Fruit fly (Drosophila melanogaster) S2 (cell line): Measurements from ENCODE around the gene CCT1.

Experiments used
- CG8478 ChIP-seq: fragments of >200 bp; optimal IDR thresholded peaks from 2 replicates; lab custom pipeline; 2018
- CTCF ChIP-seq, 2 experiments: fragments of >200 bp; optimal IDR thresholded peaks; 2 replicates each; lab custom pipeline; 2018

Gene CCT1

dm6 chr3R:22526353-22526907 lies 35.2 kb upstream of the CCT1 start:
- TF ChIP-seq CTCF (optimal IDR thresholded peaks at IDR 0.05; lab: Kevin White, UChicago) (no peak), CG8478 (no peak)

DNA sequence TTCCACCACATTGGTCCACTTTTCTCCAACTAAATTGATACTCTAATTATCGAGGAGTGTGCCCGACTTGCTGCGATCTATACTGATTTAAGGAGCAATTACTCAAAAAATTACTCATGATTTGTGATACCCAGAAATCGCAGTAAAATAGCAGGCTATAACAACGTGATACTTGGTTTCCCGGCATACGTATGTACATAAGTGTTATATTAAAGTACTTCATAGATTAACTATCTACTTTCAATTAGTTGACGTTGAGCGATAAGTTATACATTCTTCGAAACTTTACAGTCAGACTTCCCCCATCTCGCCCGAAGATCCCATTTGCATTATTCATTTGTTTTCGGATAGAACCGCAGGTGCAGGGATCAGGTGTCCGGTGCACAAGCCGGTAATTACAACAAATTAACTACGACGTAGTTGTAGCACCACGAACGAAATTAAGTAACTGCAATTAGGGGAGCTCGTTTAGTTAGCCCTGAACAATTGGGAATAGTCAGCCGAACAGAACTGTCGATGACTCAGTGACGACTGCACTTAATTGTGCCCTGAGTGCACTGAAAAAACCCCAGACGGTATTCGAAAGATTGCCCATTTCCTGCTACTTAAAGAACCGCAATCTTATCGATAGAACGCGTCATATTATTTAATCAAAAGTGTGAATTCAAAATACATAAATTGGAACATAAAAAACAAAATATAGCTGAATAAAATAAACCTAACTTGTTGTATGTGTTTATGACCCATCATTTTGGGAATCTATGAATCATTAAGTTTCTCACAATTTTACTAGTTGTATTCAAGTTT lies 34.5 kb upstream of the CCT1 start:
- no peak for TF ChIP-seq CTCF (optimal IDR thresholded peaks at IDR 0.05; lab: Kevin White, UChicago)
- TF ChIP-seq CG8478, result no peak

dm6 chr3R:22525073-22525413 lies 33.8 kb upstream of the CCT1 start:
- TF ChIP-seq CG8478, result no peak
- no peak for TF ChIP-seq CTCF (optimal IDR thresholded peaks at IDR 0.05; lab: Kevin White, UChicago)

dm6 chr3R:22524344-22525072 lies 33.3 kb upstream of the CCT1 start:
- TF ChIP-seq CTCF (optimal IDR thresholded peaks at IDR 0.05; lab: Kevin White, UChicago), result no peak
- no peak for TF ChIP-seq CG8478

dm6 chr3R:22522859-22523258 lies 31.6 kb upstream of the CCT1 start:
- TF ChIP-seq CTCF (optimal IDR thresholded peaks at IDR 0.05; lab: Kevin White, UChicago) (no peak), CG8478 (no peak)

- no peak for TF ChIP-seq CTCF (optimal IDR thresholded peaks at IDR 0.05; lab: Kevin White, UChicago)
- TF ChIP-seq CG8478, result no peak
These were observed 30.8 kb upstream of the CCT1 start for dm6 chr3R:22522042-22522441.

DNA sequence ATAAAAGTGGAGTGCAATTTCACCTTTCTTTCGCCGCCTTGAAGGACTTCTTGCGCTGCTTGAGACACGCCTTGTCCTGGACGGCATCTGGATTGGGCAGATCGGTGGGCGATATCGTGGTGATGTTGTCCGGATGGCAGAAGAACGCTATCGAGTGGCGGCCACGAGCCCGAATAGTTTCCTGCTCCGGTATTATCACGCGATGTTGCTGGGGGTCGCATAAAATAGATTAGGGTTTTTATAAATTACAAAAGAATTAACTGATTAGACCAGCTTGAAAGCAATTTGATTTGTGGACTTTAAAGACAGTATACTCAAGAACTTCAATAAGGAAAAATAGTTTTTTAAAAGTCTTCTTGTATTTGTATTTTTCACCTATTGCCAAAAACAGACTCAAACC lies 29.2 kb upstream of the CCT1 start:
- no peak for TF ChIP-seq CTCF (optimal IDR thresholded peaks at IDR 0.05; lab: Kevin White, UChicago)
- TF ChIP-seq CG8478, result no peak

DNA sequence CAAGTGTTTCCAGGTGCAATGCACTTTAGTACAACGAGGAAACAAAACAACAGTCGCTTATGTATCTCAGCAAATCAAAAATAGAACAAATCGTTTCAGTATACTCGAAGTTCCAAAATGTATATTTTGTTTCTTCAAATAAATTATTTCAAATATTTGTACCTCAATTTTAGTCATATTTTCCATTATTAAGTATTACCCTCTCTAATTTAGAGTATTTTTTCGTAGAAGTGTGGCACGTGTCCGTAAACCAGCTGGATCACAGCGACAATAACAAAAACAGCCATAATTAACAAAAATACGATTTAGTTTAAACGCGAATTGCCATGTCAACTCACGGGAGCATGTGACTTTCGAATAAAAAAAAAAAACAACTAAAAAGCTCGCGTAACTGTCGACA lies 27.5 kb upstream of the CCT1 start:
- TF ChIP-seq CG8478, result no peak
- TF ChIP-seq CTCF (optimal IDR thresholded peaks at IDR 0.05; lab: Kevin White, UChicago), result no peak

DNA sequence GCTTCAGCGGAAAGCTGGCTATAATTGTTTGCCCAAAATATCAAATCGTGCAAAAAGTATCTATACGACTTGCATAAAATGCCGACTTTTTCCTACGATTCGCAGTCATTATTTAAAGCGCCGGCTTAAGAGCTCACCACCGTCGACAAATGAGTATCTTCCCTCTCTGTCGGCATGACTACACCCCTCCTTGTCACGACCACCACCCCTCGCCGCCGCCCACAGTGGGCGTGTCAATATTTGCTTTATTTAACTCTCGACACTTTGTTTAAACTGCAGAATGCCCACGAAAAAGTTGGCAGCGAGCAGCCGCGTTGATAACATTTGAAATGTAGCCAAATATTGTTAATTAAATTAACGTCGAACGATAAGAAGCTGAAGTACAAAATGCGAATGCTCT lies 27.0 kb upstream of the CCT1 start:
- TF ChIP-seq CTCF (optimal IDR thresholded peaks at IDR 0.05; lab: Kevin White, UChicago) (no peak), CG8478 (no peak)

dm6 chr3R:22515384-22515783 lies 24.1 kb upstream of the CCT1 start:
- TF ChIP-seq CTCF (optimal IDR thresholded peaks at IDR 0.05; lab: Kevin White, UChicago) (no peak), CG8478 (no peak)

DNA sequence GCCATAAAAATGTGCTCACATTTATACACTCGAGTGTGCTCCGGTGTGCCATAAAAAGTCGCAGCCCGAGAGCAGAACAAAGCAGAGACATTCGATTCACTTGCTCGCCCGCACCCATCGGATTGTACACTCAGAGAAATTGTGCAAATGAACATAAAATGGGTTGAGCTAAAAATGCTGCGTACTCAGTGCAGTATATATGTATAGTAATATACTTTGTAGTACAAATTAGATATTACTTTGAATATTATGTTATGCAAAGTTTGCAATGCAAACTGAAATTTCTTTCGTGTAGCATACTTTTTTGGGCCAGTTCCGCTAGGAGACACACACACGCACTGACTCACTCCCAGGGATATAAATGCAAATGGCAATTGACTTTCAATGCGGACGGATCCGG lies 12.4 kb upstream of the CCT1 start:
- TF ChIP-seq CTCF (optimal IDR thresholded peaks at IDR 0.05; lab: Kevin White, UChicago) (no peak), CG8478 (no peak)

- TF ChIP-seq CTCF (optimal IDR thresholded peaks at IDR 0.05; lab: Kevin White, UChicago) (no peak), CG8478 (no peak)
These were observed 5.8 kb upstream of the CCT1 start, which contains the start of gene Octbeta1R for dm6 chr3R:22497025-22497424. TSS of gene Octbeta1R (plus strand) at chr3R:22497215.

dm6 chr3R:22494523-22495309 lies 3.5 kb upstream of the CCT1 start:
- TF ChIP-seq CTCF (optimal IDR thresholded peaks at IDR 0.05; lab: Kevin White, UChicago) (no peak), CG8478 (no peak)

DNA sequence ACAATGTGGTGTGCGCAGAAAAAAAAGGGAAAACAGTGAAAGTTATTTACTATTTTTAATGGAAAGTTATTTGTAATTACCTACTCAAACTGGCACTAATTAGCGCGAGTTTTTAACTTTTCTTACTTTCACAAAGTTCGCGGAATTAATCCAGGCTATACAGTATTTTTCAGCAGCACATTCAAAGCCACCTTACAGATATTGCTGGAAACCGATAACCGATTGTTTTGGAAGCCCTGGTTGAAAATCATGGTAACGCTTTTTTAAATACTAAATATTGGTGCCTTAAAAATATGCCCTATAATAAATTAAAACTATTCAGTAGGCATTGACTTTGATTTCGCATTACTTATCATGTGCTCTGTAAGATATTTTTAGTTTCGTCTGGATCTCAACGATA lies 1.5 kb upstream of the CCT1 start, which contains the start of gene tHMG2:
Gene tHMG2, plus strand, starts transcription at position 187 of the 400 bp plus-strand sequence.
- TF ChIP-seq CTCF (optimal IDR thresholded peaks at IDR 0.05; lab: Kevin White, UChicago), result no peak
- no peak for TF ChIP-seq CG8478

- TF ChIP-seq CTCF (optimal IDR thresholded peaks at IDR 0.05; lab: Kevin White, UChicago) (no peak), CG8478 (no peak)
These were observed 2.4 kb downstream of the CCT1 start, which contains the start of gene CG5376 for dm6 chr3R:22488855-22489254. TSS of gene CG5376 (minus strand) at chr3R:22488955.
